ENCODE assay signal across 2 fruit fly cellular contexts in the genomic region with DNA sequence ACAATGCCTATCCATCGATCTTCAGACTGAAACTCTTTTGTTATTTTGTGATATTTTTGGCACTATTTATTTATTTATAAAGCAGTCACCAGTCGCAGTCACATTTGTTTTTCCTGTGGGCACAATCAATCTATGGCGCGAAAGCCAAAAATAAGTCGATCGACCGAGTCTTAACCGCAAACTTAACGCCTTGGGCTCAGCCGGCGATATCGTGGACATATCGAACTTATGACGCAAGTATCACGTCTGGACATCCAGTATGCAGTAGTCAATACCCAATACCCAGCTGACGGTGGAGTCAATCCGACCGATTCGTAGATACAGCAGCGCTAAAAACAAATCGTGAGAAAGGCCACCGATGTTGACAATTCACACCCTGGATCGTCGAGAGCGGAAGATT.
TF ChIP-seq lines count a peak whose summit lies in the region.

No protein-coding gene starts in this region.

- no peak for TF ChIP-seq CTCF in whole organism, embryonic (GFP tag; optimal IDR thresholded peaks at IDR 0.05; lab: Kevin White, UChicago)

TF ChIP-seq in whole organism, embryonic, 481 proteins besides CTCF, POLR2A, EP300 and RAD21:
- no peak for TF ChIP-seq Blimp-1 (GFP tag; optimal IDR thresholded peaks at IDR 0.05; lab: Kevin White, UChicago)
- no peak for TF ChIP-seq Opbp (GFP tag; IDR thresholded peaks at IDR 0.05; lab: Robert Waterston, UW; ENCODE audit: partially characterized antibody)
- TF ChIP-seq CG18599 (GFP tag; optimal IDR thresholded peaks at IDR 0.05; lab: Kevin White, UChicago): no peak
- TF ChIP-seq Bteb2 (GFP tag; optimal IDR thresholded peaks at IDR 0.05; lab: Kevin White, UChicago): no peak
- peak in 1 of 2 experiments; percentile 55 for TF ChIP-seq Pdp1 (GFP tag; optimal IDR thresholded peaks at IDR 0.05; lab: Kevin White, UChicago)
- TF ChIP-seq Ptx1 (GFP tag; IDR thresholded peaks at IDR 0.05; lab: Robert Waterston, UW): no peak
- TF ChIP-seq CG10274 (GFP tag; optimal IDR thresholded peaks at IDR 0.05; lab: Kevin White, UChicago): no peak
- TF ChIP-seq jumu (GFP tag; optimal IDR thresholded peaks at IDR 0.05; lab: Kevin White, UChicago): no peak
- no peak for TF ChIP-seq mirr (GFP tag; optimal IDR thresholded peaks at IDR 0.05; lab: Kevin White, UChicago)
- TF ChIP-seq emc (GFP tag; optimal IDR thresholded peaks at IDR 0.05; lab: Kevin White, UChicago): no peak
- TF ChIP-seq Med (GFP tag; lab: Kevin White, UChicago): peak; percentile 79
- peak; percentile 32 for TF ChIP-seq CG13296 (GFP tag; optimal IDR thresholded peaks at IDR 0.05; lab: Kevin White, UChicago)
- TF ChIP-seq vfl (GFP tag; optimal IDR thresholded peaks at IDR 0.05; lab: Kevin White, UChicago): no peak
- TF ChIP-seq NFAT (GFP tag; IDR thresholded peaks at IDR 0.05; lab: Robert Waterston, UW): 0 out of 2 replicates have a peak, but pooled peaks have one; percentile 16
- TF ChIP-seq CG12769 (tag; optimal IDR thresholded peaks at IDR 0.05; lab: Kevin White, UChicago): peak; percentile 9
- TF ChIP-seq tap (tag; optimal IDR thresholded peaks at IDR 0.05; lab: Kevin White, UChicago): no peak
- TF ChIP-seq CG12942 (GFP tag; optimal IDR thresholded peaks at IDR 0.05; lab: Kevin White, UChicago): no peak
- no peak for TF ChIP-seq nerfin-2 (GFP tag; IDR thresholded peaks at IDR 0.05; lab: Robert Waterston, UW; ENCODE audit: partially characterized antibody)
- no peak for TF ChIP-seq CG43689 (GFP tag; IDR thresholded peaks at IDR 0.05; lab: Robert Waterston, UW)
- TF ChIP-seq gcm (GFP tag; optimal IDR thresholded peaks at IDR 0.05; lab: Kevin White, UChicago): no peak
- TF ChIP-seq HLH3B (GFP tag; IDR thresholded peaks at IDR 0.05; lab: Robert Waterston, UW): no peak
- no peak for TF ChIP-seq CG8290 (GFP tag; optimal IDR thresholded peaks at IDR 0.05; lab: Kevin White, UChicago)
- peak in 1 of 2 experiments; percentile 23 for TF ChIP-seq CG8290 (tag; optimal IDR thresholded peaks at IDR 0.05; lab: Kevin White, UChicago)
- TF ChIP-seq CG17912 (GFP tag; optimal IDR thresholded peaks at IDR 0.05; lab: Kevin White, UChicago): no peak
- no peak for TF ChIP-seq cwo (GFP tag; optimal IDR thresholded peaks at IDR 0.05; lab: Kevin White, UChicago)
- TF ChIP-seq sob (GFP tag; IDR thresholded peaks at IDR 0.05; lab: Robert Waterston, UW): 0 out of 2 replicates have a peak, but pooled peaks have one; percentile 15
- TF ChIP-seq Dbx (GFP tag; IDR thresholded peaks at IDR 0.05; lab: Robert Waterston, UW): 0 out of 3 replicates have a peak, but pooled peaks have one; percentile 22
- TF ChIP-seq gsb (GFP tag; IDR thresholded peaks at IDR 0.05; lab: Robert Waterston, UW): peak; percentile 4; the same call in 1 of the 2 replicates
- TF ChIP-seq bsh (GFP tag; optimal IDR thresholded peaks at IDR 0.05; lab: Kevin White, UChicago): no peak

TF ChIP-seq in whole organism, prepupa, 60 proteins besides CTCF, POLR2A, EP300 and RAD21:
- TF ChIP-seq CG6792 (GFP tag; optimal IDR thresholded peaks at IDR 0.05; lab: Kevin White, UChicago) (no peak), fkh (GFP tag; optimal IDR thresholded peaks at IDR 0.05; lab: Kevin White, UChicago) (peak; percentile 70)
